Worm (Caenorhabditis elegans) whole organism, late embryonic: ENCODE measurements around the gene tomm-70.

Experiments used
- C08G9.2 ChIP-seq: sonication (generic microtip); optimal IDR thresholded peaks from 2 replicates; lab custom pipeline; 2016; ENCODE audit warnings: mild to moderate bottlenecking, missing genetic modification characterization, moderate library complexity, missing compliant biosample characterization
- Y22D7AL.16 ChIP-seq: sonication (generic microtip); optimal IDR thresholded peaks from 2 replicates; lab custom pipeline; 2016; ENCODE audit warnings: missing genetic modification characterization, missing compliant biosample characterization
- ama-1 ChIP-seq: fragments of 150-350 bp; optimal IDR thresholded peaks from 2 replicates; lab custom pipeline; 2014
- ceh-14 ChIP-seq: sonication (generic microtip); optimal IDR thresholded peaks from 2 replicates; lab custom pipeline; 2016; ENCODE audit warnings: missing genotype, missing genetic modification characterization, missing compliant biosample characterization
- ceh-18 ChIP-seq: sonication (generic microtip); optimal IDR thresholded peaks from 2 replicates; lab custom pipeline; 2016; ENCODE audit warnings: missing genetic modification characterization, missing compliant biosample characterization
- ceh-2 ChIP-seq: sonication (generic microtip); optimal IDR thresholded peaks from 2 replicates; lab custom pipeline; 2016; ENCODE audit warnings: missing genotype, missing genetic modification characterization, missing compliant biosample characterization
- ceh-24 ChIP-seq: sonication (generic microtip); optimal IDR thresholded peaks from 2 replicates; lab custom pipeline; 2016; ENCODE audit warnings: mild to moderate bottlenecking, missing genetic modification characterization, missing compliant biosample characterization
- ceh-31 ChIP-seq: sonication (generic microtip); optimal IDR thresholded peaks from 2 replicates; lab custom pipeline; 2016; ENCODE audit warnings: missing genetic modification characterization, missing compliant biosample characterization
- ceh-45 ChIP-seq: fragments of 200-800 bp; sonication (Bioruptor generic); IDR thresholded peaks from 2 replicates; pipeline ENCODE4 v1.3.6; 2022; ENCODE audit warnings: missing genetic modification reagents, missing genetic modification characterization, missing compliant biosample characterization
- ceh-48 ChIP-seq: sonication (generic microtip); optimal IDR thresholded peaks from 2 replicates; lab custom pipeline; 2016; ENCODE audit warnings: missing genetic modification characterization, inconsistent platforms, missing compliant biosample characterization
- ceh-6 ChIP-seq: fragments of 200-800 bp; sonication (Bioruptor generic); optimal IDR thresholded peaks from 2 replicates; lab custom pipeline; 2018; ENCODE audit warnings: mild to moderate bottlenecking, missing genetic modification characterization, missing compliant biosample characterization
- che-1 ChIP-seq: sonication (generic microtip); optimal IDR thresholded peaks from 2 replicates; lab custom pipeline; 2016; ENCODE audit warnings: mild to moderate bottlenecking, missing genetic modification characterization, missing compliant biosample characterization
- dve-1 ChIP-seq: sonication (generic microtip); optimal IDR thresholded peaks from 2 replicates; lab custom pipeline; 2017; ENCODE audit warnings: antibody characterized with exemption, mild to moderate bottlenecking, missing genetic modification characterization, missing compliant biosample characterization
- elt-2 ChIP-seq: sonication (generic microtip); optimal IDR thresholded peaks from 2 replicates; lab custom pipeline; 2016; ENCODE audit warnings: missing genetic modification reagents, missing genetic modification characterization, missing compliant biosample characterization
- elt-4 ChIP-seq: sonication (generic microtip); optimal IDR thresholded peaks from 2 replicates; lab custom pipeline; 2016; ENCODE audit warnings: missing genetic modification characterization, missing compliant biosample characterization
- fax-1 ChIP-seq: sonication (generic microtip); optimal IDR thresholded peaks from 2 replicates; lab custom pipeline; 2016; ENCODE audit warnings: missing genotype, missing genetic modification characterization, missing compliant biosample characterization
- gmeb-2 ChIP-seq: sonication (generic microtip); optimal IDR thresholded peaks from 2 replicates; lab custom pipeline; 2016; ENCODE audit warnings: missing genetic modification characterization, inconsistent platforms, missing compliant biosample characterization
- hlh-15 ChIP-seq: sonication (generic microtip); optimal IDR thresholded peaks from 2 replicates; lab custom pipeline; 2016; ENCODE audit warnings: missing genetic modification characterization, missing compliant biosample characterization
- hlh-30 ChIP-seq: sonication (generic microtip); optimal IDR thresholded peaks from 2 replicates; lab custom pipeline; 2017; ENCODE audit warnings: antibody characterized with exemption, missing genetic modification characterization, missing compliant biosample characterization; ENCODE audit not compliant: insufficient read depth
- hlh-6 ChIP-seq: sonication (generic microtip); optimal IDR thresholded peaks from 2 replicates; lab custom pipeline; 2016; ENCODE audit warnings: missing genotype, missing genetic modification characterization, missing compliant biosample characterization
- lim-6 ChIP-seq: sonication (generic microtip); optimal IDR thresholded peaks from 2 replicates; lab custom pipeline; 2016; ENCODE audit warnings: missing genetic modification characterization, missing compliant biosample characterization
- lin-11 ChIP-seq: fragments of 200-800 bp; sonication (Bioruptor generic); optimal IDR thresholded peaks from 2 replicates; lab custom pipeline; 2018; ENCODE audit warnings: mild to moderate bottlenecking, missing genetic modification characterization, missing compliant biosample characterization
- mec-3 ChIP-seq: sonication (generic microtip); optimal IDR thresholded peaks from 2 replicates; lab custom pipeline; 2016; ENCODE audit warnings: borderline replicate concordance, missing genetic modification characterization, missing compliant biosample characterization
- nfya-1 ChIP-seq: sonication (generic microtip); optimal IDR thresholded peaks from 2 replicates; lab custom pipeline; 2017; ENCODE audit warnings: missing genetic modification characterization, mild to moderate bottlenecking, missing compliant biosample characterization, antibody characterized with exemption, moderate library complexity
- nhr-232 ChIP-seq: sonication (generic microtip); optimal IDR thresholded peaks from 2 replicates; lab custom pipeline; 2016; ENCODE audit warnings: missing genetic modification characterization, missing compliant biosample characterization
- odd-2 ChIP-seq: sonication (generic microtip); optimal IDR thresholded peaks from 2 replicates; lab custom pipeline; 2017; ENCODE audit warnings: antibody characterized with exemption, mild to moderate bottlenecking, missing genetic modification characterization, missing compliant biosample characterization
- pha-2 ChIP-seq: sonication (generic microtip); optimal IDR thresholded peaks from 2 replicates; lab custom pipeline; 2017; ENCODE audit warnings: mild to moderate bottlenecking, missing genetic modification characterization, missing compliant biosample characterization
- pha-4 ChIP-seq: fragments of 150-350 bp; optimal IDR thresholded peaks from 2 replicates; lab custom pipeline; 2018; ENCODE audit warnings: missing biosample characterization, missing genetic modification reagents, missing genetic modification characterization
- pros-1 ChIP-seq: fragments of 150-350 bp; optimal IDR thresholded peaks from 2 replicates; lab custom pipeline; 2014; ENCODE audit warnings: missing biosample characterization, missing genetic modification reagents, missing genetic modification characterization
- rnt-1 ChIP-seq: sonication (generic microtip); optimal IDR thresholded peaks from 2 replicates; lab custom pipeline; 2016; ENCODE audit warnings: missing genetic modification characterization, missing compliant biosample characterization
- sox-2 ChIP-seq: fragments of 200-800 bp; sonication (Bioruptor generic); IDR thresholded peaks from 2 replicates; pipeline ENCODE4 v1.3.6; 2022; ENCODE audit warnings: missing genetic modification reagents, missing genetic modification characterization, missing compliant biosample characterization
- tbx-7 ChIP-seq: sonication (generic microtip); optimal IDR thresholded peaks from 2 replicates; lab custom pipeline; 2016; ENCODE audit warnings: missing genotype, missing genetic modification characterization, missing compliant biosample characterization
- ttx-3 ChIP-seq: sonication (generic microtip); optimal IDR thresholded peaks from 2 replicates; lab custom pipeline; 2016; ENCODE audit warnings: missing genetic modification reagents, missing genetic modification characterization, missing compliant biosample characterization
- unc-42 ChIP-seq: sonication (generic microtip); optimal IDR thresholded peaks from 2 replicates; lab custom pipeline; 2016; ENCODE audit warnings: missing genotype, missing genetic modification characterization, missing compliant biosample characterization
- unc-55 ChIP-seq: sonication (generic microtip); optimal IDR thresholded peaks from 2 replicates; lab custom pipeline; 2017; ENCODE audit warnings: missing biosample characterization, missing genetic modification reagents, missing genetic modification characterization
- zip-5 ChIP-seq: sonication (generic microtip); optimal IDR thresholded peaks from 2 replicates; lab custom pipeline; 2016; ENCODE audit warnings: missing genetic modification characterization, missing compliant biosample characterization

tomm-70 gene

ce11 chrIII:8741276-8741860 is 13.2 kb downstream of the tomm-70 start, which contains the start of gene pdhk-2 (continued):
- TF ChIP-seq che-1 (tag; lab: Kevin White, UChicago) (peak; percentile 52), hlh-15 (peak; percentile 43), ceh-14 (tag; lab: Kevin White, UChicago) (peak; percentile 85), unc-55 (peak; percentile 68), elt-4 (tag; lab: Kevin White, UChicago) (no peak), ceh-6 (GFP tag; lab: Kevin White, UChicago) (peak; percentile 73), ceh-48 (tag; lab: Kevin White, UChicago) (peak; percentile 55), nfya-1 (tag; lab: Kevin White, UChicago) (peak; percentile 89), ceh-2 (tag; lab: Kevin White, UChicago) (peak; percentile 58), C08G9.2 (tag; lab: Kevin White, UChicago) (peak; percentile 45), zip-5 (tag; lab: Kevin White, UChicago) (no peak), ama-1 (lab: Kevin White, UChicago) (no peak), lin-11 (peak; percentile 65), ceh-18 (peak; percentile 82), odd-2 (tag; lab: Kevin White, UChicago) (no peak), pros-1 (tag; lab: Kevin White, UChicago) (no peak), gmeb-2 (peak; percentile 63), mec-3 (tag; lab: Kevin White, UChicago) (no peak)

ce11 chrIII:8739786-8740185 is 14.8 kb downstream of the tomm-70 start:
- no peak for TF ChIP-seq pha-2 (tag; lab: Kevin White, UChicago)
- no peak for TF ChIP-seq lin-11
- TF ChIP-seq hlh-30 (tag; lab: Kevin White, UChicago): no peak
- no peak for TF ChIP-seq ceh-24 (tag; lab: Kevin White, UChicago)
- TF ChIP-seq gmeb-2: no peak
- no peak for TF ChIP-seq hlh-6 (tag; lab: Kevin White, UChicago)
- TF ChIP-seq ceh-31 (tag; lab: Kevin White, UChicago): no peak
- no peak for TF ChIP-seq tbx-7 (tag; lab: Kevin White, UChicago)
- TF ChIP-seq ttx-3 (tag; lab: Kevin White, UChicago): no peak
- TF ChIP-seq Y22D7AL.16 (tag; lab: Kevin White, UChicago): no peak
- TF ChIP-seq dve-1 (tag; lab: Kevin White, UChicago): no peak
- TF ChIP-seq nfya-1 (tag; lab: Kevin White, UChicago): no peak
- no peak for TF ChIP-seq nhr-232 (tag; lab: Kevin White, UChicago)
- TF ChIP-seq pros-1 (tag; lab: Kevin White, UChicago): no peak
- TF ChIP-seq sox-2: no peak
- TF ChIP-seq pha-4 (tag; lab: Kevin White, UChicago): no peak
- TF ChIP-seq, all 69 proteins: peak for 0

ce11 chrIII:8739126-8739525 is 15.4 kb downstream of the tomm-70 start:
- no peak for TF ChIP-seq ceh-45 (GFP tag; lab: Robert Waterston, UW)
- peak; percentile 17 for TF ChIP-seq elt-2

DNA sequence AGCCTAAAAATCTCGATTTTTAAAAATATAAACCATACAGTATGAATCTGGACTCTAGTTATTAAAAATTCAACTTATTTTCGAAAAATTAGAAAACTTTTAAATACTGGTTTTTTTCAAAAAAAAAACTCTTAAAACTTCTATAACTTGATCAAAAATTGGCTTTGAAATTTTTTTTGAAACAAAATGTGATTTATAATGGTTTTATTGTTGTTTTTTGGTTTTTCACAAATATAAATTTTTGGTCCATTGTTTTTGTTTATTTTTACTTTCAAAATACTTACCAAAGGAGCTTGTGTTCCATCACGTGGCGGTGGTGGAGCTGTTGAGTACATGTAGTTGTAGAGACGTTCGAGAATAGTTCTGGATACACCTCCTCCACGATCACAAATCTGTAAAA is 16.3 kb downstream of the tomm-70 start:
- TF ChIP-seq hlh-15 (no peak), rnt-1 (tag; lab: Kevin White, UChicago) (no peak), C08G9.2 (tag; lab: Kevin White, UChicago) (no peak), lim-6 (tag; lab: Kevin White, UChicago) (no peak)
- TF ChIP-seq, all 69 proteins: peak for 0

DNA sequence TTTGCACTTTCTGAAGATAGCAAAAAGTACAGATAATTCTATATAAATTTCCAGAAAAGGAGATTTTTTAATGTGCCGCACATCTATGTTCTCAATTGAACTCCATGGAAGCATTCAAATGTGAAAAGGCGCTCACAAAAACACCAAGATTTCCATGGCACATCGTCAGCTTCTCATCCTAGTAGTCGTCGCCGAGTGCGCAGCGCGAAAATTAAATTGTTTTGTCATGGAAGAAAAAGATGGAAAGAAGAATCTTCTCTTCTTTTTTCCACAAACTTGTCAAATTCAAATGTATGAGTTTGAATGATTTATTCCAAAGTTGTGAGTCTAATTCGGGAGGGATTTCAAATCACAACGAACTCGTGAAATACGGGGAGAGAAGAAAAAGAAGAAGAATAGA is 17.2 kb downstream of the tomm-70 start:
- TF ChIP-seq unc-42: peak; percentile 87
- no peak for TF ChIP-seq fax-1 (tag; lab: Kevin White, UChicago)
- no peak for TF ChIP-seq dve-1 (tag; lab: Kevin White, UChicago)
